Worm (Caenorhabditis elegans) whole organism, midembryonic: Measurements from ENCODE around the gene H20J04.6.

ENCODE experiments used
- T22C8.4 ChIP-seq: fragments of 200-800 bp; sonication (Bioruptor generic); IDR thresholded peaks from 2 replicates; pipeline ENCODE4 v1.3.6; 2022; ENCODE audit warnings: missing genetic modification characterization, missing compliant biosample characterization
- cog-1 ChIP-seq: sonication (generic microtip); optimal IDR thresholded peaks from 2 replicates; lab custom pipeline; 2016; ENCODE audit warnings: missing genetic modification characterization, missing compliant biosample characterization
- flt-1 ChIP-seq: fragments of 200-800 bp; sonication (Bioruptor generic); IDR thresholded peaks from 2 replicates; pipeline ENCODE4 v1.3.6; 2022; ENCODE audit warnings: missing genetic modification characterization, missing compliant biosample characterization
- klf-2 ChIP-seq: fragments of 200-800 bp; sonication (Bioruptor generic); conservative IDR thresholded peaks from 2 replicates; pipeline ENCODE4 v1.3.6; 2022; ENCODE audit warnings: missing genetic modification reagents, missing genetic modification characterization, missing compliant biosample characterization
- med-1 ChIP-seq: sonication (generic microtip); optimal IDR thresholded peaks from 2 replicates; lab custom pipeline; 2017; ENCODE audit warnings: missing genetic modification characterization, mild to moderate bottlenecking, missing compliant biosample characterization, antibody characterized with exemption, missing genetic modification reagents; ENCODE audit not compliant: insufficient read depth
- ref-1 ChIP-seq: fragments of 200-800 bp; sonication (Bioruptor generic); conservative IDR thresholded peaks from 2 replicates; pipeline ENCODE4 v1.3.6; 2022; ENCODE audit warnings: missing genetic modification reagents, missing genetic modification characterization, missing compliant biosample characterization
- tab-1 ChIP-seq: fragments of 200-800 bp; sonication (Bioruptor generic); IDR thresholded peaks from 2 replicates; pipeline ENCODE4 v1.3.6; 2022; ENCODE audit warnings: missing genetic modification characterization, missing compliant biosample characterization
- ztf-23 ChIP-seq: fragments of 200-800 bp; sonication (Bioruptor generic); IDR thresholded peaks from 2 replicates; pipeline ENCODE4 v1.3.6; 2022; ENCODE audit warnings: missing genetic modification reagents, missing genetic modification characterization, missing compliant biosample characterization
- ztf-29 ChIP-seq: fragments of 200-800 bp; sonication (Bioruptor generic); IDR thresholded peaks from 2 replicates; pipeline ENCODE4 v1.3.6; 2022; ENCODE audit warnings: missing genetic modification reagents, missing genetic modification characterization, missing compliant biosample characterization

Gene H20J04.6

ce11 chrII:4370842-4371241 is 47.8 kb downstream of the H20J04.6 start:
- no peak for TF ChIP-seq ztf-23 (GFP tag; lab: Robert Waterston, UW)
- TF ChIP-seq med-1 (GFP tag; lab: Kevin White, UChicago), result no peak
- no peak for TF ChIP-seq T22C8.4 (GFP tag; lab: Robert Waterston, UW)
- no peak for TF ChIP-seq ref-1 (GFP tag; lab: Robert Waterston, UW)
- no peak for TF ChIP-seq flt-1 (GFP tag; lab: Robert Waterston, UW)
- TF ChIP-seq cog-1 (tag; lab: Kevin White, UChicago), result no peak
- no peak for TF ChIP-seq klf-2 (GFP tag; lab: Robert Waterston, UW)
- no peak for TF ChIP-seq tab-1 (GFP tag; lab: Robert Waterston, UW)
- no peak for TF ChIP-seq ztf-29

ce11 chrII:4372406-4372805 is 49.4 kb downstream of the H20J04.6 start, which contains the start of gene paic-1:
Gene paic-1 (minus strand): TSS chrII:4372525.
- no peak for TF ChIP-seq ref-1 (GFP tag; lab: Robert Waterston, UW)
- no peak for TF ChIP-seq med-1 (GFP tag; lab: Kevin White, UChicago)
- no peak for TF ChIP-seq T22C8.4 (GFP tag; lab: Robert Waterston, UW)
- no peak for TF ChIP-seq ztf-23 (GFP tag; lab: Robert Waterston, UW)
- no peak for TF ChIP-seq tab-1 (GFP tag; lab: Robert Waterston, UW)
- no peak for TF ChIP-seq klf-2 (GFP tag; lab: Robert Waterston, UW)
- TF ChIP-seq cog-1 (tag; lab: Kevin White, UChicago), result no peak
- TF ChIP-seq flt-1 (GFP tag; lab: Robert Waterston, UW), result no peak
- TF ChIP-seq ztf-29, result no peak

DNA sequence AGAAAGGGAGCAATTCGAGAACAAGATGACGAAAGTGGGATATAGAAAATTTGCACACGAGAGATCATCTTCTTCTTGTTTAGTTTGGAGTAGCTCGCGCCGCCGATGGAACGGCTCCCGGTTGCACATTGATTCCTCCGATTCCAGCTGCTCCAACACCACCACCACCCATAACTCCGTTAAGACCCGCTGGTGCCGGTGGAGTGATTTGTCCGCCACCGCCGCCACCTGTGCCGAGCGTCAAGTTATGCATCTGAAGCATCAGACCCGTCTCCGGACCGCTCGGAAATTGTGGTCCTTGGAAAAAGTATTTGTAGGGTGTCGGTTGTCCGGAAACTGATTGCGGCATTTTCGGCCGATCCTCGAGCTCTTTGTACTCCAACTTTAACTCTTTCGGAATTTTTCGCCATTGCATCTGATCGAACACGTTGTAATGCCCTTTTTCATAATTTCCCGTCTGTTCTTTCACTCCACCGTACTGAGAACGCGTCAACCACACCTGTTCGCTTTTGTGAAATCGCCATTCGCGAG is 49.9 kb downstream of the H20J04.6 start:
- TF ChIP-seq cog-1 (tag; lab: Kevin White, UChicago) (no peak), ztf-23 (GFP tag; lab: Robert Waterston, UW) (no peak), tab-1 (GFP tag; lab: Robert Waterston, UW) (no peak)
